Worm (Caenorhabditis elegans): ENCODE data around the gene C05C10.3.

The C05C10.3 gene

ce11 chrII:9891823-9892222, 44.9 kb downstream of the C05C10.3 start (continued):
- TF ChIP-seq aly-2 (tag; optimal IDR thresholded peaks at IDR 0.05) = no peak
- no peak for TF ChIP-seq dmd-8 (GFP tag; IDR thresholded peaks at IDR 0.05)
- TF ChIP-seq mxl-3 (GFP tag; optimal IDR thresholded peaks at IDR 0.05) = no peak
- TF ChIP-seq madf-9 (GFP tag; conservative IDR thresholded peaks at IDR 0.05) = no peak
- TF ChIP-seq saeg-2 (GFP tag; IDR thresholded peaks at IDR 0.05) = no peak
- no peak for TF ChIP-seq nhr-25 (tag; optimal IDR thresholded peaks at IDR 0.05; ENCODE audit: borderline replicate concordance, insufficient read depth)
- no peak for TF ChIP-seq F26F4.8 (GFP tag; conservative IDR thresholded peaks at IDR 0.05)
- TF ChIP-seq egl-43 (GFP tag; IDR thresholded peaks at IDR 0.05) = no peak
- TF ChIP-seq ceh-32 (tag; optimal IDR thresholded peaks at IDR 0.05; ENCODE audit: poor library complexity) = no peak
- no peak for TF ChIP-seq T20F7.1 (GFP tag; optimal IDR thresholded peaks at IDR 0.05)
- TF ChIP-seq madf-5 (GFP tag; IDR thresholded peaks at IDR 0.05) = no peak
- no peak for TF ChIP-seq nhr-77 (tag; optimal IDR thresholded peaks at IDR 0.05)
- TF ChIP-seq zfp-2 (tag; optimal IDR thresholded peaks at IDR 0.05) = no peak
- no peak for TF ChIP-seq Y5F2A.4 (GFP tag; optimal IDR thresholded peaks at IDR 0.05)
- TF ChIP-seq pqm-1 (tag; optimal IDR thresholded peaks at IDR 0.05) = peak; percentile 72
- TF ChIP-seq vab-7 (GFP tag; IDR thresholded peaks at IDR 0.05) = no peak
- TF ChIP-seq php-3 (GFP tag; IDR thresholded peaks at IDR 0.05) = peak; percentile 86
- no peak for TF ChIP-seq lir-3 (tag; optimal IDR thresholded peaks at IDR 0.05)
- TF ChIP-seq zfp-3 (GFP tag; conservative IDR thresholded peaks at IDR 0.05) = no peak
- TF ChIP-seq dmd-9 (GFP tag; IDR thresholded peaks at IDR 0.05) = no peak
- no peak for TF ChIP-seq nhr-237 (tag; optimal IDR thresholded peaks at IDR 0.05)
- TF ChIP-seq zag-1 (tag; optimal IDR thresholded peaks at IDR 0.05) = no peak
- TF ChIP-seq nhr-111 (GFP tag; optimal IDR thresholded peaks at IDR 0.05) = no peak
- no peak for TF ChIP-seq dpl-1 (GFP tag; optimal IDR thresholded peaks at IDR 0.05)
- no peak for TF ChIP-seq Y75B8A.6 (GFP tag; IDR thresholded peaks at IDR 0.05)
- TF ChIP-seq hlh-30 (tag; optimal IDR thresholded peaks at IDR 0.05; ENCODE audit: insufficient read depth) = no peak
- no peak for TF ChIP-seq snpc-4 (tag; optimal IDR thresholded peaks at IDR 0.05)
- TF ChIP-seq ZK546.5 (tag; optimal IDR thresholded peaks at IDR 0.05) = no peak
- TF ChIP-seq daf-16 (GFP tag; optimal IDR thresholded peaks at IDR 0.05) = no peak
- peak; percentile 53 for TF ChIP-seq daf-16 (tag; optimal IDR thresholded peaks at IDR 0.05)
- no peak for TF ChIP-seq lin-39 (tag; optimal IDR thresholded peaks at IDR 0.05)
- TF ChIP-seq egl-27 (tag; optimal IDR thresholded peaks at IDR 0.05) = no peak
- no peak for TF ChIP-seq fos-1 (tag; optimal IDR thresholded peaks at IDR 0.05)
- no peak for TF ChIP-seq zip-2 (tag; optimal IDR thresholded peaks at IDR 0.05)
- no peak for TF ChIP-seq nhr-6 (tag; optimal IDR thresholded peaks at IDR 0.05)
- 0 out of 2 replicates have a peak, but pooled peaks have one; percentile 41 for TF ChIP-seq lin-1 (GFP tag; IDR thresholded peaks at IDR 0.05)
- TF ChIP-seq daf-8 (GFP tag; IDR thresholded peaks at IDR 0.05) = no peak
- no peak for TF ChIP-seq T26A8.4 (GFP tag; IDR thresholded peaks at IDR 0.05)
- no peak for TF ChIP-seq zip-11 (GFP tag; IDR thresholded peaks at IDR 0.05)
- no peak for TF ChIP-seq aha-1 (tag)
- no peak for TF ChIP-seq ZK337.2 (GFP tag; IDR thresholded peaks at IDR 0.05)
- no peak for TF ChIP-seq mdl-1 (tag; optimal IDR thresholded peaks at IDR 0.05)
- TF ChIP-seq D1046.2 (GFP tag; IDR thresholded peaks at IDR 0.05) = no peak
- no peak for TF ChIP-seq set-16 (GFP tag; IDR thresholded peaks at IDR 0.05)
- no peak for TF ChIP-seq tag-97 (GFP tag; IDR thresholded peaks at IDR 0.05)
- TF ChIP-seq nhr-48 (tag; optimal IDR thresholded peaks at IDR 0.05) = peak; percentile 69
- no peak for TF ChIP-seq ceh-44 (GFP tag; IDR thresholded peaks at IDR 0.05)
- no peak for TF ChIP-seq ceh-62 (tag; optimal IDR thresholded peaks at IDR 0.05)
- no peak for TF ChIP-seq nhr-102 (tag; optimal IDR thresholded peaks at IDR 0.05)
- no peak for TF ChIP-seq lim-7 (GFP tag; IDR thresholded peaks at IDR 0.05)
- TF ChIP-seq lin-15B (tag; optimal IDR thresholded peaks at IDR 0.05) = no peak
- TF ChIP-seq F10B5.3 (tag; optimal IDR thresholded peaks at IDR 0.05) = no peak
- no peak for TF ChIP-seq lin-29 (GFP tag; IDR thresholded peaks at IDR 0.05)
- no peak for TF ChIP-seq attf-4 (tag; optimal IDR thresholded peaks at IDR 0.05)

All from whole organism, L4 larva.